Fruit fly (Drosophila melanogaster): ENCODE measurements around the gene Lsd-1.

DNA sequence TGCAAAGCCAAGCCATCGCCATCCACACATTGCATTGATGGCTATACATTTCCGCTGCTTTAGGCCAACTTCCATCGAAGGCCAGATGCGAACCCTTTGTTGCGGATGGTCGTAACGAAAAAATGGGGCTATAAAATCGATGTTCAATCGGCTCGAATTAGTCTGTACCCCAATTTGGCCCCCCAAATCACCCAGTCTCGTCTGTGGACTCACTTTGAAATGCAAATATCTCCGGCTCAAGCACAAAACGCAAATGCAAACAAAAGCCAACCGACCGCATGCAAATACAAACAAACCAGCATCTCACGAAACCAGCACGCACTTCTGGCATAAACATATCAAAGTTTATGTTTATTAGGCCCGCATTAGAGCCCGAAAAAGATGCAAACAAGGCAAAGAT is 27.3 kb upstream of the Lsd-1 start:
- TF ChIP-seq usp (GFP tag; optimal IDR thresholded peaks at IDR 0.05) (no peak), psq (optimal IDR thresholded peaks at IDR 0.05) (no peak), CG8478 (optimal IDR thresholded peaks at IDR 0.05) (no peak), EcR (GFP tag; optimal IDR thresholded peaks at IDR 0.05) (no peak), Dll (optimal IDR thresholded peaks at IDR 0.05) (no peak)
